Fruit fly (Drosophila melanogaster) whole organism: ENCODE measurements around the gene CG6431.

Experiments used
- Dll ChIP-seq: fragments of >200 bp; optimal IDR thresholded peaks from 2 replicates; lab custom pipeline; 2017
- pan ChIP-seq: fragments of >200 bp; optimal IDR thresholded peaks from 2 replicates; lab custom pipeline; 2017
- psq ChIP-seq: fragments of >200 bp; optimal IDR thresholded peaks from 2 replicates; lab custom pipeline; 2017
- usp ChIP-seq: fragments of >200 bp; optimal IDR thresholded peaks from 2 replicates; lab custom pipeline; 2017; ENCODE audit warnings: missing biosample characterization, missing genetic modification characterization, mixed read lengths

DNA sequence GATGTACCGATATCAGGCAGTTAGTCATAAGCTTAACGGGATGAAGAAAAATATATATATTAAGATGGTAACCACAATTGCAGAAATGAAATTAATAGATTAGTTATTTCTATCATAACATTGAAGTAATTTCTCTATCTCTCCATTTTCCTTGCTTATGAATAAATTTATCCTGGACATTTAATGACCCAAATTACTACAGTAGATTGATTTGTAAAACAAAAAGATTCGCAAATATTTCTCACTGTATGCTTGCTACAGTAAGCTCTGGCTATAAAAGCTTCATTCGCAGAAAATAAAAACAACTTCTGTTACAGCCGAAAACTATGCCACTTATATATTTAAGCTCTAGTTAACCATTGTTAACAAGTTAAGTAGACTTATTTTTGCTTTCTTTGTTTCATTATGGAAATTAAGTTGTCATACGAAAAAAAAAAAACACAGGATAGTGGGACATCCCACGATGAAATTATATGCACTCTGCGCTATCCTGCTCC lies 43.4 kb upstream of the CG6431 start, which contains the start of gene CG17105:
- TF ChIP-seq Dll (lab: Kevin White, UChicago) (no peak), psq (lab: Kevin White, UChicago) (no peak), usp (no peak), pan (lab: Kevin White, UChicago) (no peak)
